Fruit fly (Drosophila melanogaster) whole organism, larva: ENCODE measurements around the gene PolE1.

Source experiments
- noc ChIP-seq: fragments of 200-800 bp; sonication (Bioruptor generic); optimal IDR thresholded peaks from 3 replicates; lab custom pipeline; 2019; ENCODE audit warnings: missing biosample characterization, mild to moderate bottlenecking, missing genetic modification characterization, moderate library complexity

The PolE1 gene

dm6 chr3R:23374290-23374689 is 26.4 kb downstream of the PolE1 start:
- peak; percentile 48 for TF ChIP-seq noc (tag; lab: Kevin White, UChicago)

dm6 chr3R:23377288-23377687 is 29.4 kb downstream of the PolE1 start:
- no peak for TF ChIP-seq noc (tag; lab: Kevin White, UChicago)

- TF ChIP-seq noc (tag; lab: Kevin White, UChicago): no peak
Measured at dm6 chr3R:23383723-23384122, 35.8 kb downstream of the PolE1 start.

dm6 chr3R:23384591-23385260 is 36.8 kb downstream of the PolE1 start, which contains the start of gene CG4393:
TSS of gene CG4393 (minus strand) at chr3R:23384777.
- TF ChIP-seq noc (tag; lab: Kevin White, UChicago): no peak

dm6 chr3R:23386021-23386457 is 38.1 kb downstream of the PolE1 start:
- TF ChIP-seq noc (tag; lab: Kevin White, UChicago): no peak

dm6 chr3R:23386907-23387306 is 39.0 kb downstream of the PolE1 start:
- TF ChIP-seq noc (tag; lab: Kevin White, UChicago): no peak

dm6 chr3R:23388798-23389197 is 40.9 kb downstream of the PolE1 start, which contains the start of gene CG31515:
TSS of gene CG31515 (minus strand) at chr3R:23388898.
- TF ChIP-seq noc (tag; lab: Kevin White, UChicago): no peak

- no peak for TF ChIP-seq noc (tag; lab: Kevin White, UChicago)
Measured at dm6 chr3R:23390769-23391309, 42.9 kb downstream of the PolE1 start.

- no peak for TF ChIP-seq noc (tag; lab: Kevin White, UChicago)
Measured at dm6 chr3R:23392235-23392634, 44.3 kb downstream of the PolE1 start.

- no peak for TF ChIP-seq noc (tag; lab: Kevin White, UChicago)
Measured at dm6 chr3R:23393507-23393906, 45.6 kb downstream of the PolE1 start.

dm6 chr3R:23395720-23396119 is 47.8 kb downstream of the PolE1 start:
- TF ChIP-seq noc (tag; lab: Kevin White, UChicago): no peak

dm6 chr3R:23396548-23397294 is 48.8 kb downstream of the PolE1 start:
- TF ChIP-seq noc (tag; lab: Kevin White, UChicago): no peak

dm6 chr3R:23398979-23399378 is 51.1 kb downstream of the PolE1 start:
- no peak for TF ChIP-seq noc (tag; lab: Kevin White, UChicago)

- no peak for TF ChIP-seq noc (tag; lab: Kevin White, UChicago)
Measured at dm6 chr3R:23399679-23400078, 51.8 kb downstream of the PolE1 start.

dm6 chr3R:23401519-23401918 is 53.6 kb downstream of the PolE1 start:
- no peak for TF ChIP-seq noc (tag; lab: Kevin White, UChicago)

dm6 chr3R:23402508-23402907 is 54.6 kb downstream of the PolE1 start, which contains the start of gene Ir94d:
TSS of gene Ir94d (plus strand) at chr3R:23402808.
- TF ChIP-seq noc (tag; lab: Kevin White, UChicago): no peak
